Worm (Caenorhabditis elegans) whole organism, young adult: ENCODE data around the gene W02F12.4.

Experiments used
- aptf-2 ChIP-seq: fragments of 200-800 bp; sonication (Bioruptor generic); conservative IDR thresholded peaks from 2 replicates; pipeline ENCODE4 v1.3.6; 2022; ENCODE audit warnings: missing genetic modification reagents, missing genetic modification characterization, missing compliant biosample characterization
- dpl-1 ChIP-seq: fragments of 150-350 bp; optimal IDR thresholded peaks from 2 replicates; lab custom pipeline; 2014; ENCODE audit warnings: missing biosample characterization, missing genetic modification reagents, missing genetic modification characterization
- ekl-4 ChIP-seq: fragments of 200-800 bp; sonication (Bioruptor generic); IDR thresholded peaks from 2 replicates; pipeline ENCODE4 v1.3.6; 2022; ENCODE audit warnings: missing genetic modification reagents, missing genetic modification characterization, missing compliant biosample characterization
- hrde-1 ChIP-seq: sonication (generic microtip); optimal IDR thresholded peaks from 2 replicates; lab custom pipeline; 2016; ENCODE audit warnings: missing genetic modification characterization, mild to moderate bottlenecking, missing compliant biosample characterization, moderate library complexity, missing genotype, missing genetic modification reagents, borderline replicate concordance
- mxl-1 ChIP-seq: sonication (generic microtip); optimal IDR thresholded peaks from 2 replicates; lab custom pipeline; 2016; ENCODE audit warnings: missing genetic modification characterization, missing compliant biosample characterization
- nfyb-1 ChIP-seq: fragments of 200-800 bp; sonication (Bioruptor generic); IDR thresholded peaks from 2 replicates; pipeline ENCODE4 v1.3.6; 2022; ENCODE audit warnings: missing genetic modification reagents, missing genetic modification characterization, missing compliant biosample characterization
- sdz-38 ChIP-seq: sonication (generic microtip); optimal IDR thresholded peaks from 2 replicates; lab custom pipeline; 2016; ENCODE audit warnings: missing genotype, missing genetic modification characterization, missing compliant biosample characterization
- xnd-1 ChIP-seq: sonication (generic microtip); optimal IDR thresholded peaks from 2 replicates; lab custom pipeline; 2016; ENCODE audit warnings: missing genotype, missing genetic modification reagents, missing genetic modification characterization, missing compliant biosample characterization
- ztf-28 ChIP-seq: fragments of 200-800 bp; sonication (Bioruptor generic); IDR thresholded peaks from 2 replicates; pipeline ENCODE4 v1.3.6; 2022; ENCODE audit warnings: missing genetic modification reagents, missing genetic modification characterization, missing compliant biosample characterization

- TF ChIP-seq aptf-2: no peak
- no peak for TF ChIP-seq sdz-38 (tag; lab: Kevin White, UChicago)
- no peak for TF ChIP-seq xnd-1 (tag; lab: Kevin White, UChicago)
- no peak for TF ChIP-seq hrde-1
- TF ChIP-seq ekl-4: no peak
- no peak for TF ChIP-seq mxl-1 (tag; lab: Kevin White, UChicago)
- no peak for TF ChIP-seq ztf-28 (GFP tag; lab: Robert Waterston, UW)
- no peak for TF ChIP-seq dpl-1
- TF ChIP-seq nfyb-1 (GFP tag; lab: Robert Waterston, UW): no peak
These were observed 9.2 kb downstream of the W02F12.4 start, which contains the start of gene W02F12.2 for ce11 chrV:6697552-6697951.
